Worm (Caenorhabditis elegans): ENCODE results near the gene F56C3.4.

Gene F56C3.4

ce11 chrX:1322997-1323396 is 37.5 kb downstream of the F56C3.4 start (continued):
- TF ChIP-seq vab-7 (GFP tag; IDR thresholded peaks at IDR 0.05) (peak; percentile 52; the same call in 1 of the 2 replicates), tra-1 (GFP tag; IDR thresholded peaks at IDR 0.05) (no peak), nhr-42 (GFP tag; IDR thresholded peaks at IDR 0.05) (peak; percentile 87), daf-19 (GFP tag; conservative IDR thresholded peaks at IDR 0.05) (0 out of 2 replicates have a peak, but pooled peaks have one; percentile 8), nhr-41 (GFP tag; IDR thresholded peaks at IDR 0.05) (no peak), lin-13 (GFP tag; optimal IDR thresholded peaks at IDR 0.05) (peak; percentile 80), arid-1 (GFP tag; conservative IDR thresholded peaks at IDR 0.05) (no peak), Y5F2A.4 (GFP tag; optimal IDR thresholded peaks at IDR 0.05) (peak; percentile 64), gei-8 (GFP tag; optimal IDR thresholded peaks at IDR 0.05) (no peak)

- no peak for TF ChIP-seq T20F7.1 (GFP tag; optimal IDR thresholded peaks at IDR 0.05)
- no peak for TF ChIP-seq dmd-9 (GFP tag; IDR thresholded peaks at IDR 0.05)
- TF ChIP-seq pqm-1 (tag; optimal IDR thresholded peaks at IDR 0.05), result no peak
These were observed 39.5 kb downstream of the F56C3.4 start, which contains the start of gene pdk-1 for ce11 chrX:1321044-1321443. Gene pdk-1 (plus strand): TSS chrX:1321344.

- TF ChIP-seq dmd-9 (GFP tag; IDR thresholded peaks at IDR 0.05) (peak; percentile 62; the same call in 1 of the 2 replicates), hlh-11 (tag; optimal IDR thresholded peaks at IDR 0.05) (peak; percentile 88), pqm-1 (tag; optimal IDR thresholded peaks at IDR 0.05) (peak; percentile 25), nhr-48 (tag; optimal IDR thresholded peaks at IDR 0.05) (peak; percentile 5), nhr-237 (tag; optimal IDR thresholded peaks at IDR 0.05) (no peak), F10B5.3 (tag; optimal IDR thresholded peaks at IDR 0.05) (no peak), nhr-6 (tag; optimal IDR thresholded peaks at IDR 0.05) (peak; percentile 70), cey-2 (tag; optimal IDR thresholded peaks at IDR 0.05; ENCODE audit: borderline replicate concordance, insufficient read depth) (no peak), spr-1 (tag; optimal IDR thresholded peaks at IDR 0.05) (peak; percentile 26), mep-1 (tag; optimal IDR thresholded peaks at IDR 0.05) (peak; percentile 74), gei-8 (GFP tag; optimal IDR thresholded peaks at IDR 0.05) (no peak), lir-3 (tag; optimal IDR thresholded peaks at IDR 0.05) (no peak), attf-4 (tag; optimal IDR thresholded peaks at IDR 0.05) (no peak), egl-43 (GFP tag; IDR thresholded peaks at IDR 0.05) (peak; percentile 72), vab-7 (GFP tag; IDR thresholded peaks at IDR 0.05) (0 out of 2 replicates have a peak, but pooled peaks have one; percentile 35), T20F7.1 (GFP tag; optimal IDR thresholded peaks at IDR 0.05) (no peak), pha-4 (GFP tag; IDR thresholded peaks at IDR 0.05) (peak; percentile 62), pha-4 (tag; optimal IDR thresholded peaks at IDR 0.05) (no peak), zfp-2 (tag; optimal IDR thresholded peaks at IDR 0.05) (no peak), nhr-102 (tag; optimal IDR thresholded peaks at IDR 0.05) (peak; percentile 33), lim-7 (GFP tag; IDR thresholded peaks at IDR 0.05) (0 out of 2 replicates have a peak, but pooled peaks have one; percentile 43), ceh-44 (GFP tag; IDR thresholded peaks at IDR 0.05) (no peak), arid-1 (GFP tag; conservative IDR thresholded peaks at IDR 0.05) (no peak), ctbp-1 (GFP tag; IDR thresholded peaks at IDR 0.05) (peak; percentile 65; the same call in 1 of the 2 replicates), nhr-25 (tag; optimal IDR thresholded peaks at IDR 0.05; ENCODE audit: borderline replicate concordance, insufficient read depth) (no peak), unc-62 (GFP tag; optimal IDR thresholded peaks at IDR 0.05 in 1 of 2) (no peak), unc-62 (tag; optimal IDR thresholded peaks at IDR 0.05) (no peak), saeg-2 (GFP tag; IDR thresholded peaks at IDR 0.05) (0 out of 2 replicates have a peak, but pooled peaks have one; percentile 57), unc-130 (GFP tag; optimal IDR thresholded peaks at IDR 0.05) (no peak), ztf-11 (tag; optimal IDR thresholded peaks at IDR 0.05) (no peak), nhr-77 (tag; optimal IDR thresholded peaks at IDR 0.05) (peak; percentile 43), nhr-11 (tag; optimal IDR thresholded peaks at IDR 0.05) (peak; percentile 27), D1046.2 (GFP tag; IDR thresholded peaks at IDR 0.05) (no peak), tra-1 (GFP tag; IDR thresholded peaks at IDR 0.05) (peak; percentile 69; the same call in 1 of the 2 replicates), snpc-1.2 (GFP tag; IDR thresholded peaks at IDR 0.05) (no peak), ceh-82 (tag; optimal IDR thresholded peaks at IDR 0.05) (no peak), spr-3 (GFP tag; optimal IDR thresholded peaks at IDR 0.05) (no peak), mxl-3 (GFP tag; optimal IDR thresholded peaks at IDR 0.05) (peak; percentile 79), Y105C5A.15 (GFP tag; IDR thresholded peaks at IDR 0.05) (no peak), nhr-28 (tag; optimal IDR thresholded peaks at IDR 0.05) (peak; percentile 46), zag-1 (tag; optimal IDR thresholded peaks at IDR 0.05) (no peak), T26A8.4 (GFP tag; IDR thresholded peaks at IDR 0.05) (peak; percentile 63)
These were observed 40.8 kb downstream of the F56C3.4 start for ce11 chrX:1319708-1320107.

Data from whole organism, L4 larva.